Worm (Caenorhabditis elegans) whole organism, mixed stage, embryonic: Measurements from ENCODE around the gene Y71H2B.8.

Source experiments
- drap-1 ChIP-seq: fragments of 200-800 bp; sonication (Bioruptor generic); optimal IDR thresholded peaks from 3 replicates; lab custom pipeline; 2018; ENCODE audit warnings: mild to moderate bottlenecking, missing genetic modification characterization, missing compliant biosample characterization
- lin-13 ChIP-seq: fragments of 150-350 bp; optimal IDR thresholded peaks from 2 replicates; lab custom pipeline; 2014; ENCODE audit warnings: missing biosample characterization, missing genetic modification characterization
- lsy-2 ChIP-seq: fragments of 150-350 bp; optimal IDR thresholded peaks from 2 replicates; lab custom pipeline; 2014; ENCODE audit warnings: missing biosample characterization, missing genetic modification characterization
- mab-5 ChIP-seq: fragments of 150-350 bp; optimal IDR thresholded peaks from 2 replicates; lab custom pipeline; 2014; ENCODE audit warnings: missing biosample characterization, missing genetic modification characterization
- nhr-237 ChIP-seq: fragments of 150-350 bp; optimal IDR thresholded peaks from 2 replicates; lab custom pipeline; 2014; ENCODE audit warnings: missing biosample characterization, missing genetic modification characterization
- nhr-76 ChIP-seq: sonication (generic microtip); optimal IDR thresholded peaks from 2 replicates; lab custom pipeline; 2017; ENCODE audit warnings: missing biosample characterization, missing genetic modification characterization
- pha-4 ChIP-seq: fragments of 150-350 bp; optimal IDR thresholded peaks from 2 replicates; lab custom pipeline; 2018; ENCODE audit warnings: missing biosample characterization, missing genetic modification reagents, missing genetic modification characterization
- snpc-4 ChIP-seq: fragments of 150-350 bp; optimal IDR thresholded peaks from 2 replicates; lab custom pipeline; 2014; ENCODE audit warnings: missing biosample characterization, missing genetic modification characterization
- unc-62 ChIP-seq: fragments of 150-350 bp; optimal IDR thresholded peaks from 2 replicates; lab custom pipeline; 2014; ENCODE audit warnings: missing biosample characterization, missing genetic modification reagents, missing genetic modification characterization

- TF ChIP-seq lin-13 (no peak), snpc-4 (no peak), drap-1 (no peak), unc-62 (GFP tag; lab: Kevin White, UChicago) (no peak), pha-4 (tag; lab: Kevin White, UChicago) (no peak), lsy-2 (tag; lab: Kevin White, UChicago) (no peak), nhr-76 (tag; lab: Kevin White, UChicago) (no peak), mab-5 (tag; lab: Kevin White, UChicago) (no peak), nhr-237 (tag; lab: Kevin White, UChicago) (no peak)
Measured at ce11 chrIII:2597753-2598152, 18.7 kb downstream of the Y71H2B.8 start, which contains the start of gene mdt-19.
